Fruit fly (Drosophila melanogaster) whole organism, adult: ENCODE measurements around the gene CG12502.

ENCODE experiments used
- CG7045 ChIP-seq: fragments of 200-800 bp; sonication (Bioruptor generic); optimal IDR thresholded peaks from 2 replicates; lab custom pipeline; 2017; ENCODE audit warnings: missing biosample characterization, mild to moderate bottlenecking, missing genetic modification characterization
- Clk ChIP-seq: fragments of 200-800 bp; sonication (Bioruptor generic); optimal IDR thresholded peaks from 2 replicates; lab custom pipeline; 2017; ENCODE audit warnings: missing biosample characterization, missing genetic modification characterization
- Mnt ChIP-seq: fragments of 200-800 bp; sonication (Bioruptor generic); optimal IDR thresholded peaks from 2 replicates; lab custom pipeline; 2016; ENCODE audit warnings: missing biosample characterization, mild to moderate bottlenecking, missing genetic modification characterization
- cic ChIP-seq: fragments of 200-800 bp; sonication (Bioruptor generic); optimal IDR thresholded peaks from 2 replicates; lab custom pipeline; 2017; ENCODE audit warnings: missing biosample characterization, mild to moderate bottlenecking, missing genetic modification characterization, moderate library complexity
- cnc ChIP-seq, 2 experiments: fragments of >200 bp; optimal IDR thresholded peaks; 2 replicates each; lab custom pipeline; 2017
- kay ChIP-seq: fragments of 200-800 bp; sonication (Bioruptor generic); peaks from one replicate; lab custom pipeline; 2016; ENCODE audit warnings: missing biosample characterization, missing genetic modification characterization, borderline replicate concordance
- ovo ChIP-seq: fragments of 200-800 bp; sonication (Bioruptor generic); optimal IDR thresholded peaks from 2 replicates; lab custom pipeline; 2016; ENCODE audit warnings: missing biosample characterization, missing genetic modification characterization
- pad ChIP-seq: fragments of 200-800 bp; sonication (Bioruptor generic); optimal IDR thresholded peaks from 3 replicates; lab custom pipeline; 2017; ENCODE audit warnings: missing biosample characterization, missing genetic modification characterization, mild to moderate bottlenecking, moderate library complexity, missing genetic modification reagents
- tj ChIP-seq: fragments of 200-800 bp; sonication (Bioruptor generic); optimal IDR thresholded peaks from 3 replicates; lab custom pipeline; 2017; ENCODE audit warnings: missing biosample characterization, mild to moderate bottlenecking, missing genetic modification characterization, moderate library complexity
- toe ChIP-seq: fragments of 200-800 bp; sonication (Bioruptor generic); optimal IDR thresholded peaks from 2 replicates; lab custom pipeline; 2016; ENCODE audit warnings: missing biosample characterization, missing genetic modification characterization

- TF ChIP-seq kay = no peak
- no peak for TF ChIP-seq Mnt
- no peak for TF ChIP-seq pad (GFP tag; lab: Kevin White, UChicago)
- TF ChIP-seq cnc (optimal IDR thresholded peaks at IDR 0.05; lab: Kevin White, UChicago) = no peak
- no peak for TF ChIP-seq tj (GFP tag; lab: Kevin White, UChicago)
- no peak for TF ChIP-seq toe (GFP tag; lab: Kevin White, UChicago)
- TF ChIP-seq cic = no peak
- TF ChIP-seq CG7045 (GFP tag; lab: Kevin White, UChicago) = no peak
- TF ChIP-seq Clk (GFP tag; lab: Kevin White, UChicago) = no peak
- no peak for TF ChIP-seq ovo (GFP tag; lab: Kevin White, UChicago)
Observed at dm6 chr3L:821951-822350, 43.2 kb upstream of the CG12502 start.
